Fruit fly (Drosophila melanogaster) whole organism, prepupa: ENCODE results near the gene GCS2alpha.

Source experiments
- CG11294 ChIP-seq: fragments of 200-800 bp; sonication (Bioruptor generic); IDR thresholded peaks from 2 replicates; pipeline ENCODE4 v1.3.6; 2022; ENCODE audit warnings: missing biosample characterization, missing genetic modification characterization
- CG11902 ChIP-seq: fragments of 200-800 bp; sonication (Bioruptor generic); optimal IDR thresholded peaks from 3 replicates; lab custom pipeline; 2016; ENCODE audit warnings: missing biosample characterization, missing genetic modification characterization
- cyc ChIP-seq: fragments of 200-800 bp; sonication (Bioruptor generic); optimal IDR thresholded peaks from 3 replicates; lab custom pipeline; 2016; ENCODE audit warnings: missing biosample characterization, missing genetic modification characterization
- fd59A ChIP-seq: fragments of 200-800 bp; sonication (Bioruptor generic); optimal IDR thresholded peaks from 2 replicates; lab custom pipeline; 2017; ENCODE audit warnings: missing biosample characterization, mild to moderate bottlenecking, missing genetic modification characterization, missing genetic modification reagents
- vri ChIP-seq: fragments of 200-800 bp; sonication (Bioruptor generic); optimal IDR thresholded peaks from 3 replicates; lab custom pipeline; 2016; ENCODE audit warnings: missing biosample characterization, mild to moderate bottlenecking, missing genetic modification characterization

DNA sequence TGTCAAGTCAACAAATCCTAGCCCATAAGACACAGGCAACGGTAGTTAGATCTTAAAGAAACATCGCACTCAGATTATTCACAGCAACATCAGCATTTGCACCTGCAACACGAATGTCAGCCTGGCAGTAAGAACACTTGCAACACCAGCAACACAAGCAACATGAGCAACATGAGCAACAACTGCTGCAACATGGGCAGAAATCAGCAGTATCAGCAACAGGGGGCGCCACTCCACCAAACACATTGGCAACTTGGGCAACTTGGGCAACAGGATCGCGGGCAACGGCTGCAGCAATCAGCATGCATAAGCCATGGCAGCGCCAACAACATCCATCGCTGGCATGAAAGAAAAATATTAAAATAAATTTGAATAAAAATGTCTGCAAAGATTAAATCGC is 42.2 kb downstream of the GCS2alpha start:
- TF ChIP-seq CG11902 (GFP tag; lab: Kevin White, UChicago), result no peak
- no peak for TF ChIP-seq fd59A (GFP tag; lab: Kevin White, UChicago)
- TF ChIP-seq cyc (GFP tag; lab: Kevin White, UChicago), result no peak
- no peak for TF ChIP-seq CG11294 (GFP tag; lab: Robert Waterston, UW)
- no peak for TF ChIP-seq vri (GFP tag; lab: Kevin White, UChicago)
